Fruit fly (Drosophila melanogaster): ENCODE results near the gene CG10182.

- TF ChIP-seq Mnt (GFP tag; optimal IDR thresholded peaks at IDR 0.05): no peak
- no peak for TF ChIP-seq cic (GFP tag; optimal IDR thresholded peaks at IDR 0.05)
- no peak for TF ChIP-seq CG5204 (GFP tag; optimal IDR thresholded peaks at IDR 0.05)
- no peak for TF ChIP-seq Clk (GFP tag; optimal IDR thresholded peaks at IDR 0.05)
- no peak for TF ChIP-seq tj (GFP tag; optimal IDR thresholded peaks at IDR 0.05)
- no peak for TF ChIP-seq bab1 (GFP tag; optimal IDR thresholded peaks at IDR 0.05)
- no peak for TF ChIP-seq Crg-1 (GFP tag; optimal IDR thresholded peaks at IDR 0.05)
These were observed 47.7 kb upstream of the CG10182 start for dm6 chr3R:23637277-23637676.

Measured in whole organism, adult.